Worm (Caenorhabditis elegans) whole organism, young adult: ENCODE measurements around the gene F49E10.2.

ENCODE experiments used
- Y79H2A.3 ChIP-seq: fragments of 200-800 bp; sonication (Bioruptor generic); conservative IDR thresholded peaks from 2 replicates; pipeline ENCODE4 v1.3.6; 2022; ENCODE audit warnings: missing genetic modification reagents, missing genetic modification characterization, missing compliant biosample characterization
- lin-40 ChIP-seq: sonication (generic microtip); optimal IDR thresholded peaks from 2 replicates; lab custom pipeline; 2016; ENCODE audit warnings: missing genetic modification characterization, mild to moderate bottlenecking, missing compliant biosample characterization, missing genotype, missing genetic modification reagents

DNA sequence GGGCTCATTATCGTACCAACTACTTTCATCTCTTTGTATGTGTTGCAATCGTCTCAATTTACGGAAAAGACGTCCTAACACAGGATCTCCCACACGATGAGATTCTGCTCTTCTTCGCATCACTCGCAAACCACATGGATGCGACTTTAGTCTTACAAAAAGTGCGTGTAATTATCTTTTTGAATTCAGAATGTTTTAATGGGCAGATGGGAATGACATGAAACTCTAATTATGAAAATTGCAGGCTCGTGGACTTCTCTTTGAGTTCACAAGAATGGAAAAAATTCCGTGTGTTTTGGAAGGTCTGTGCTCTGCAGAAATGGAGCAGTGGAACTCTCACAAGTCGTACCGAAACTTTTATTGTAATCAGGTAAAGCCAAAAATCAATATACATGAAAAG lies 11.3 kb downstream of the F49E10.2 start:
- no peak for TF ChIP-seq lin-40 (tag; lab: Kevin White, UChicago)
- no peak for TF ChIP-seq Y79H2A.3 (GFP tag; lab: Robert Waterston, UW)
